Fruit fly (Drosophila melanogaster) whole organism, embryonic: ENCODE results near the gene par-6.

Source experiments
- CG10321 ChIP-seq: fragments of 200-800 bp; sonication (Bioruptor generic); IDR thresholded peaks from 2 replicates; pipeline ENCODE4 v1.3.6; 2022; ENCODE audit warnings: missing biosample characterization, missing genetic modification characterization
- CG10959 ChIP-seq: fragments of 200-800 bp; sonication (Bioruptor generic); IDR thresholded peaks from 2 replicates; pipeline ENCODE4 v1.3.6; 2022; ENCODE audit warnings: missing biosample characterization, missing genetic modification characterization
- CG13287 ChIP-seq: fragments of 200-800 bp; sonication (Bioruptor generic); IDR thresholded peaks from 2 replicates; pipeline ENCODE4 v1.3.6; 2022; ENCODE audit warnings: missing biosample characterization, missing genetic modification characterization; ENCODE audit not compliant: partially characterized antibody
- CG13624 ChIP-seq: fragments of 200-800 bp; sonication (Bioruptor generic); optimal IDR thresholded peaks from 2 replicates; lab custom pipeline; 2016; ENCODE audit warnings: missing biosample characterization, missing genetic modification characterization
- CG13775 ChIP-seq: fragments of 200-800 bp; sonication (Bioruptor generic); optimal IDR thresholded peaks from 3 replicates; lab custom pipeline; 2017; ENCODE audit warnings: missing biosample characterization, mild to moderate bottlenecking, missing genetic modification characterization
- CG16779 ChIP-seq: fragments of 200-800 bp; sonication (Bioruptor generic); IDR thresholded peaks from 2 replicates; pipeline ENCODE4 v1.3.6; 2022; ENCODE audit warnings: missing biosample characterization, missing genetic modification characterization
- CG16863 ChIP-seq: fragments of 200-800 bp; sonication (Bioruptor generic); optimal IDR thresholded peaks from 3 replicates; lab custom pipeline; 2016; ENCODE audit warnings: missing biosample characterization, missing genetic modification characterization
- CG18011 ChIP-seq: fragments of 200-800 bp; sonication (Bioruptor generic); optimal IDR thresholded peaks from 2 replicates; lab custom pipeline; 2017; ENCODE audit warnings: missing biosample characterization, missing genetic modification characterization, mild to moderate bottlenecking, moderate library complexity, missing genotype
- CG2120 ChIP-seq: fragments of 200-800 bp; sonication (Bioruptor generic); optimal IDR thresholded peaks from 3 replicates; lab custom pipeline; 2016; ENCODE audit warnings: missing biosample characterization, missing genetic modification characterization
- CG2199 ChIP-seq: fragments of 200-800 bp; sonication (Bioruptor generic); IDR thresholded peaks from 3 replicates; pipeline ENCODE4 v1.3.6; 2022; ENCODE audit warnings: missing biosample characterization, missing genetic modification characterization
- CG31365 ChIP-seq: fragments of 200-800 bp; sonication (Bioruptor generic); optimal IDR thresholded peaks from 2 replicates; lab custom pipeline; 2018; ENCODE audit warnings: missing biosample characterization, mild to moderate bottlenecking, missing genetic modification characterization
- CG3163 ChIP-seq: fragments of 200-800 bp; sonication (Bioruptor generic); optimal IDR thresholded peaks from 3 replicates; lab custom pipeline; 2016; ENCODE audit warnings: missing biosample characterization, missing genetic modification characterization
- CG6791 ChIP-seq: fragments of 200-800 bp; sonication (Bioruptor generic); IDR thresholded peaks from 3 replicates; pipeline ENCODE4 v1.3.6; 2022; ENCODE audit warnings: missing biosample characterization, missing genetic modification characterization; ENCODE audit not compliant: partially characterized antibody
- CG6854 ChIP-seq: fragments of 200-800 bp; sonication (Bioruptor generic); optimal IDR thresholded peaks from 3 replicates; lab custom pipeline; 2017; ENCODE audit warnings: missing biosample characterization, mild to moderate bottlenecking, missing genetic modification characterization
- CG8924 ChIP-seq: fragments of 200-800 bp; optimal IDR thresholded peaks from 3 replicates; lab custom pipeline; 2019; ENCODE audit warnings: missing biosample characterization, mild to moderate bottlenecking, missing genetic modification characterization, moderate library complexity
- CTCF ChIP-seq: fragments of 200-800 bp; sonication (Bioruptor generic); optimal IDR thresholded peaks from 2 replicates; lab custom pipeline; 2017; ENCODE audit warnings: missing biosample characterization, mild to moderate bottlenecking, missing genetic modification characterization, moderate library complexity
- Camta ChIP-seq: fragments of 200-800 bp; sonication (Bioruptor generic); optimal IDR thresholded peaks from 2 replicates; lab custom pipeline; 2016; ENCODE audit warnings: missing biosample characterization, missing genetic modification characterization
- Ets65A ChIP-seq: fragments of 200-800 bp; sonication (Bioruptor generic); peaks from one replicate; lab custom pipeline; 2016; ENCODE audit warnings: missing biosample characterization, missing genetic modification characterization
- GATAe ChIP-seq: fragments of 200-800 bp; sonication (Bioruptor generic); conservative IDR thresholded peaks from 2 replicates; pipeline ENCODE4 v1.3.6; 2022; ENCODE audit warnings: missing biosample characterization, missing genetic modification characterization
- Hey ChIP-seq: fragments of 200-800 bp; sonication (Bioruptor generic); optimal IDR thresholded peaks from 3 replicates; lab custom pipeline; 2018; ENCODE audit warnings: missing biosample characterization, mild to moderate bottlenecking, missing genetic modification characterization
- Lhr ChIP-seq: fragments of 200-800 bp; sonication (Bioruptor generic); optimal IDR thresholded peaks from 3 replicates; lab custom pipeline; 2017; ENCODE audit warnings: mild to moderate bottlenecking, missing biosample characterization, missing genetic modification reagents, missing genetic modification characterization
- Max ChIP-seq: fragments of 200-800 bp; sonication (Bioruptor generic); optimal IDR thresholded peaks from 2 replicates; lab custom pipeline; 2016; ENCODE audit warnings: missing biosample characterization, mild to moderate bottlenecking, missing genetic modification characterization
- Myb ChIP-seq: fragments of 200-800 bp; sonication (Bioruptor generic); optimal IDR thresholded peaks from 2 replicates; lab custom pipeline; 2016; ENCODE audit warnings: missing biosample characterization, missing genetic modification characterization
- Nf-YC ChIP-seq: fragments of 200-800 bp; optimal IDR thresholded peaks from 3 replicates; lab custom pipeline; 2019; ENCODE audit warnings: missing biosample characterization, mild to moderate bottlenecking, missing genetic modification characterization, moderate library complexity
- PHDP ChIP-seq: fragments of 200-800 bp; sonication (Bioruptor generic); optimal IDR thresholded peaks from 3 replicates; lab custom pipeline; 2018; ENCODE audit warnings: missing biosample characterization, mild to moderate bottlenecking, missing genetic modification characterization, moderate library complexity
- Ptx1 ChIP-seq: fragments of 200-800 bp; sonication (Bioruptor generic); IDR thresholded peaks from 2 replicates; pipeline ENCODE4 v1.3.6; 2022; ENCODE audit warnings: missing biosample characterization, missing genetic modification characterization
- Side ChIP-seq: fragments of 200-800 bp; sonication (Bioruptor generic); optimal IDR thresholded peaks from 2 replicates; lab custom pipeline; 2016; ENCODE audit warnings: missing biosample characterization, missing genetic modification characterization
- ab ChIP-seq: fragments of 200-800 bp; sonication (Bioruptor generic); optimal IDR thresholded peaks from 2 replicates; lab custom pipeline; 2016; ENCODE audit warnings: missing biosample characterization, missing genetic modification characterization
- bbx ChIP-seq: fragments of 200-800 bp; sonication (Bioruptor generic); IDR thresholded peaks from 2 replicates; pipeline ENCODE4 v1.3.6; 2022; ENCODE audit warnings: missing biosample characterization, missing genetic modification characterization; ENCODE audit not compliant: partially characterized antibody
- caup ChIP-seq: fragments of 200-800 bp; sonication (Bioruptor generic); optimal IDR thresholded peaks from 3 replicates; lab custom pipeline; 2017; ENCODE audit warnings: missing biosample characterization, mild to moderate bottlenecking, missing genetic modification characterization, moderate library complexity; ENCODE audit not compliant: severe bottlenecking
- cg ChIP-seq: fragments of 200-800 bp; sonication (Bioruptor generic); optimal IDR thresholded peaks from 3 replicates; lab custom pipeline; 2019; ENCODE audit warnings: missing biosample characterization, mild to moderate bottlenecking, missing genetic modification characterization, moderate library complexity
- dan ChIP-seq: fragments of 200-800 bp; sonication (Bioruptor generic); IDR thresholded peaks from 2 replicates; pipeline ENCODE4 v1.3.6; 2022; ENCODE audit warnings: missing biosample characterization, missing genetic modification characterization
- fd96Cb ChIP-seq: fragments of 200-800 bp; sonication (Bioruptor generic); optimal IDR thresholded peaks from 2 replicates; lab custom pipeline; 2018; ENCODE audit warnings: missing biosample characterization, mild to moderate bottlenecking, missing genetic modification characterization, moderate library complexity
- fru ChIP-seq: fragments of >200 bp; optimal IDR thresholded peaks from 2 replicates; lab custom pipeline; 2017
- grn ChIP-seq: fragments of 200-800 bp; sonication (Bioruptor generic); optimal IDR thresholded peaks from 3 replicates; lab custom pipeline; 2017; ENCODE audit warnings: missing biosample characterization, missing genetic modification characterization
- h ChIP-seq: fragments of >200 bp; optimal IDR thresholded peaks from 2 replicates; lab custom pipeline; 2017
- hkb ChIP-seq, 2 experiments: fragments of 200-800 bp in 1 of 2; fragments of >200 bp in 1 of 2; sonication (Bioruptor generic) in 1 of 2; IDR thresholded peaks in 1 of 2; optimal IDR thresholded peaks in 1 of 2; 2 replicates each; pipeline versions ENCODE4 v1.3.6 to Lab custom; 2017 to 2022; ENCODE audit warnings: missing biosample characterization in 1 of 2, missing genetic modification characterization in 1 of 2
- knrl ChIP-seq: fragments of 200-800 bp; sonication (Bioruptor generic); IDR thresholded peaks from 3 replicates; pipeline ENCODE4 v1.3.6; 2022; ENCODE audit warnings: missing biosample characterization, missing genetic modification characterization; ENCODE audit not compliant: partially characterized antibody
- luna ChIP-seq: fragments of 200-800 bp; sonication (Bioruptor generic); optimal IDR thresholded peaks from 2 replicates; lab custom pipeline; 2016; ENCODE audit warnings: missing biosample characterization, missing genetic modification characterization
- nmo ChIP-seq: fragments of 200-800 bp; sonication (Bioruptor generic); optimal IDR thresholded peaks from 2 replicates; lab custom pipeline; 2018; ENCODE audit warnings: missing biosample characterization, mild to moderate bottlenecking, missing genetic modification characterization, moderate library complexity
- pita ChIP-seq: fragments of 200-800 bp; sonication (Bioruptor generic); optimal IDR thresholded peaks from 2 replicates; lab custom pipeline; 2017; ENCODE audit warnings: missing biosample characterization, mild to moderate bottlenecking, missing genetic modification characterization
- sd ChIP-seq: fragments of 200-800 bp; sonication (Bioruptor generic); optimal IDR thresholded peaks from 3 replicates; lab custom pipeline; 2018; ENCODE audit warnings: missing biosample characterization, mild to moderate bottlenecking, missing genetic modification characterization, moderate library complexity
- sens ChIP-seq: fragments of 200-800 bp; sonication (Bioruptor generic); peaks from one replicate; lab custom pipeline; 2016; ENCODE audit warnings: missing biosample characterization, missing genetic modification characterization
- sob ChIP-seq: fragments of 200-800 bp; sonication (Bioruptor generic); IDR thresholded peaks from 2 replicates; pipeline ENCODE4 v1.3.6; 2022; ENCODE audit warnings: missing biosample characterization, missing genetic modification characterization
- tap ChIP-seq: fragments of 200-800 bp; optimal IDR thresholded peaks from 3 replicates; lab custom pipeline; 2019; ENCODE audit warnings: missing biosample characterization, mild to moderate bottlenecking, missing genetic modification characterization, moderate library complexity
- tup ChIP-seq: fragments of 200-800 bp; sonication (Bioruptor generic); optimal IDR thresholded peaks from 2 replicates; lab custom pipeline; 2016; ENCODE audit warnings: missing biosample characterization, mild to moderate bottlenecking, missing genetic modification characterization, moderate library complexity
- vnd ChIP-seq: fragments of 200-800 bp; sonication (Bioruptor generic); IDR thresholded peaks from 3 replicates; pipeline ENCODE4 v1.3.6; 2022; ENCODE audit warnings: missing biosample characterization, missing genetic modification characterization; ENCODE audit not compliant: partially characterized antibody
- yki ChIP-seq: fragments of >200 bp; optimal IDR thresholded peaks from 3 replicates; lab custom pipeline; 2018
- zen ChIP-seq: fragments of 200-800 bp; sonication (Bioruptor generic); optimal IDR thresholded peaks from 3 replicates; lab custom pipeline; 2018; ENCODE audit warnings: missing biosample characterization, mild to moderate bottlenecking, missing genetic modification characterization, moderate library complexity

par-6 gene

DNA sequence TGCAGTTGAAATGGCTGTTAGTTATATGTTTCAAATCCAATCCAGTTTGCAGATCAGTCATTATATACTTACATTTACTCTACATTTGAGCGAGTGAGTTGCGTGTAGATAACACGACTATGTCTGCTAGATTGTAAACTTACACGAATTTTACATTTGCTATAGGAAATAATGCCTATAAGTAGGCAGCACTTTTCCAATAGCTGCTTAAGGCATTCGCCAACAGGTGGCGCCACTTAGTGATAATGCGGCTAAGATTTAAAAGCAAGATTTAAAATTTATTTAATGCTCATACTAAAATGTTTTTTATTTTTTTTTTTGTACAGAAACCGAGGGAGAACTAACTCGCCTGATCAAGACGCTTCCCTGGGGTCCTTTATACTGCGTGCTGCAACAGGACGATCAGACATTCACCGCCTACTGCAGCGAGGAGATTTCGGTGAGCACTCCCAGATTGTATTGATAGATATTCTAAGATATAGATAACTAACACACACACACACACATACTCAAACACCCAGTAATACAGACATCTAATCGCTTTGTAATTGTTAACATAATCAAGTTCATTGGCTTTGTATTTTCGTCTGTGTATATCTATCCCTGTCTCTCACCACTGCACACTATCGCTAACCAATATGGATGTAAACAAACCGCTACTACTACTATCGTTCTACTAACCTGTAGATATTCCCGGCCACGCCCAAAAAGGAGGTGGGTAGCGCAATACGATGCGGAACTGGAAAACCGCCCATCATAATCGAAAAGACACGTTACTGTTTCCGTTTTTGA lies 17.3 kb downstream of the par-6 start:
- TF ChIP-seq nmo (GFP tag; lab: Kevin White, UChicago) (peak; percentile 0), sd (tag; lab: Kevin White, UChicago) (no peak), dan (GFP tag; lab: Robert Waterston, UW) (no peak), caup (no peak), cg (GFP tag; lab: Kevin White, UChicago) (peak; percentile 69), vnd (GFP tag; lab: Robert Waterston, UW) (peak; percentile 33; the same call in 1 of the 3 replicates), GATAe (GFP tag; lab: Robert Waterston, UW) (peak; percentile 50; the same call in 1 of the 2 replicates), h (lab: Kevin White, UChicago) (no peak), Ptx1 (GFP tag; lab: Robert Waterston, UW) (0 out of 2 replicates have a peak, but pooled peaks have one; percentile 18), CG13775 (no peak), CG10959 (GFP tag; lab: Robert Waterston, UW) (no peak), CTCF (GFP tag; lab: Kevin White, UChicago) (peak; percentile 94), pita (GFP tag; lab: Kevin White, UChicago) (peak; percentile 21), Max (no peak), Camta (no peak), CG13624 (GFP tag; lab: Kevin White, UChicago) (peak; percentile 23), PHDP (tag; lab: Kevin White, UChicago) (peak; percentile 5), CG10321 (GFP tag; lab: Robert Waterston, UW) (0 out of 2 replicates have a peak, but pooled peaks have one; percentile 17), yki (lab: Kevin White, UChicago) (no peak), Lhr (peak; percentile 10), hkb (optimal IDR thresholded peaks at IDR 0.05; lab: Kevin White, UChicago) (no peak), hkb (GFP tag; IDR thresholded peaks at IDR 0.05; lab: Robert Waterston, UW) (no peak), grn (peak; percentile 86), sob (GFP tag; lab: Robert Waterston, UW) (0 out of 2 replicates have a peak, but pooled peaks have one; percentile 19), tap (tag; lab: Kevin White, UChicago) (no peak), CG8924 (tag; lab: Kevin White, UChicago) (no peak), CG13287 (GFP tag; lab: Robert Waterston, UW) (peak; percentile 43; the same call in 1 of the 2 replicates), luna (GFP tag; lab: Kevin White, UChicago) (no peak), CG6791 (GFP tag; lab: Robert Waterston, UW) (peak; percentile 62; the same call in 2 of the 3 replicates), CG3163 (peak; percentile 24), Ets65A (GFP tag; lab: Kevin White, UChicago) (peak; percentile 93), Hey (no peak), Side (GFP tag; lab: Kevin White, UChicago) (peak; percentile 3), CG18011 (GFP tag; lab: Kevin White, UChicago) (no peak), CG31365 (tag; lab: Kevin White, UChicago) (no peak), tup (GFP tag; lab: Kevin White, UChicago) (no peak), zen (tag; lab: Kevin White, UChicago) (no peak), Nf-YC (peak; percentile 80), sens (GFP tag; lab: Kevin White, UChicago) (peak; percentile 81), ab (GFP tag; lab: Kevin White, UChicago) (no peak), bbx (0 out of 2 replicates have a peak, but pooled peaks have one; percentile 46), CG16779 (GFP tag; lab: Robert Waterston, UW) (no peak), CG2120 (GFP tag; lab: Kevin White, UChicago) (no peak), CG16863 (GFP tag; lab: Kevin White, UChicago) (no peak), Myb (GFP tag; lab: Kevin White, UChicago) (peak; percentile 41), CG2199 (GFP tag; lab: Robert Waterston, UW) (peak; percentile 95), fru (no peak), fd96Cb (tag; lab: Kevin White, UChicago) (no peak), CG6854 (GFP tag; lab: Kevin White, UChicago) (no peak), knrl (GFP tag; lab: Robert Waterston, UW) (peak; percentile 54; the same call in 2 of the 3 replicates)
